Worm (Caenorhabditis elegans) whole organism, late embryonic: ENCODE results near the gene F56C3.4.

Experiments used
- F13H6.1 ChIP-seq: sonication (generic microtip); optimal IDR thresholded peaks from 2 replicates; lab custom pipeline; 2016; ENCODE audit warnings: missing genetic modification characterization, missing compliant biosample characterization
- K09A11.1 ChIP-seq: sonication (generic microtip); optimal IDR thresholded peaks from 2 replicates; lab custom pipeline; 2017; ENCODE audit warnings: antibody characterized with exemption, mild to moderate bottlenecking, missing genetic modification characterization, missing compliant biosample characterization; ENCODE audit not compliant: insufficient read depth
- T23F11.4 ChIP-seq: fragments of 200-800 bp; sonication (Bioruptor generic); optimal IDR thresholded peaks from 2 replicates; lab custom pipeline; 2018; ENCODE audit warnings: mild to moderate bottlenecking, missing genetic modification characterization, missing compliant biosample characterization
- ahr-1 ChIP-seq: sonication (generic microtip); optimal IDR thresholded peaks from 2 replicates; lab custom pipeline; 2016; ENCODE audit warnings: missing genetic modification characterization, missing compliant biosample characterization
- ceh-14 ChIP-seq: sonication (generic microtip); optimal IDR thresholded peaks from 2 replicates; lab custom pipeline; 2016; ENCODE audit warnings: missing genotype, missing genetic modification characterization, missing compliant biosample characterization
- ceh-18 ChIP-seq: sonication (generic microtip); optimal IDR thresholded peaks from 2 replicates; lab custom pipeline; 2016; ENCODE audit warnings: missing genetic modification characterization, missing compliant biosample characterization
- ceh-19 ChIP-seq: fragments of 200-800 bp; sonication (Bioruptor generic); optimal IDR thresholded peaks from 2 replicates; lab custom pipeline; 2018; ENCODE audit warnings: mild to moderate bottlenecking, missing genetic modification characterization, missing compliant biosample characterization
- ceh-2 ChIP-seq: sonication (generic microtip); optimal IDR thresholded peaks from 2 replicates; lab custom pipeline; 2016; ENCODE audit warnings: missing genotype, missing genetic modification characterization, missing compliant biosample characterization
- ceh-22 ChIP-seq: sonication (generic microtip); optimal IDR thresholded peaks from 2 replicates; lab custom pipeline; 2017; ENCODE audit warnings: missing biosample characterization, missing genetic modification characterization
- ceh-24 ChIP-seq: sonication (generic microtip); optimal IDR thresholded peaks from 2 replicates; lab custom pipeline; 2016; ENCODE audit warnings: mild to moderate bottlenecking, missing genetic modification characterization, missing compliant biosample characterization
- ceh-30 ChIP-seq: fragments of 150-350 bp; optimal IDR thresholded peaks from 2 replicates; lab custom pipeline; 2014; ENCODE audit warnings: missing biosample characterization, missing genetic modification characterization
- ceh-34 ChIP-seq: sonication (generic microtip); optimal IDR thresholded peaks from 2 replicates; lab custom pipeline; 2016; ENCODE audit warnings: mild to moderate bottlenecking, missing genetic modification characterization, missing compliant biosample characterization
- ceh-6 ChIP-seq: fragments of 200-800 bp; sonication (Bioruptor generic); optimal IDR thresholded peaks from 2 replicates; lab custom pipeline; 2018; ENCODE audit warnings: mild to moderate bottlenecking, missing genetic modification characterization, missing compliant biosample characterization
- ceh-9 ChIP-seq: sonication (generic microtip); optimal IDR thresholded peaks from 2 replicates; lab custom pipeline; 2016; ENCODE audit warnings: mild to moderate bottlenecking, missing genetic modification characterization, inconsistent platforms, missing compliant biosample characterization
- che-1 ChIP-seq: sonication (generic microtip); optimal IDR thresholded peaks from 2 replicates; lab custom pipeline; 2016; ENCODE audit warnings: mild to moderate bottlenecking, missing genetic modification characterization, missing compliant biosample characterization
- dmd-4 ChIP-seq: sonication (generic microtip); optimal IDR thresholded peaks from 2 replicates; lab custom pipeline; 2016; ENCODE audit warnings: borderline replicate concordance, missing genetic modification characterization, missing compliant biosample characterization
- dve-1 ChIP-seq: sonication (generic microtip); optimal IDR thresholded peaks from 2 replicates; lab custom pipeline; 2017; ENCODE audit warnings: antibody characterized with exemption, mild to moderate bottlenecking, missing genetic modification characterization, missing compliant biosample characterization
- fax-1 ChIP-seq: sonication (generic microtip); optimal IDR thresholded peaks from 2 replicates; lab custom pipeline; 2016; ENCODE audit warnings: missing genotype, missing genetic modification characterization, missing compliant biosample characterization
- fkh-10 ChIP-seq: fragments of 150-350 bp; optimal IDR thresholded peaks from 2 replicates; lab custom pipeline; 2014; ENCODE audit warnings: missing biosample characterization, missing genetic modification reagents, missing genetic modification characterization
- gmeb-2 ChIP-seq: sonication (generic microtip); optimal IDR thresholded peaks from 2 replicates; lab custom pipeline; 2016; ENCODE audit warnings: missing genetic modification characterization, inconsistent platforms, missing compliant biosample characterization
- hlh-13 ChIP-seq: fragments of 200-800 bp; sonication (Bioruptor generic); optimal IDR thresholded peaks from 2 replicates; lab custom pipeline; 2018; ENCODE audit warnings: mild to moderate bottlenecking, missing genetic modification characterization, missing compliant biosample characterization
- hlh-15 ChIP-seq: sonication (generic microtip); optimal IDR thresholded peaks from 2 replicates; lab custom pipeline; 2016; ENCODE audit warnings: missing genetic modification characterization, missing compliant biosample characterization
- hlh-30 ChIP-seq: sonication (generic microtip); optimal IDR thresholded peaks from 2 replicates; lab custom pipeline; 2017; ENCODE audit warnings: antibody characterized with exemption, missing genetic modification characterization, missing compliant biosample characterization; ENCODE audit not compliant: insufficient read depth
- hlh-6 ChIP-seq: sonication (generic microtip); optimal IDR thresholded peaks from 2 replicates; lab custom pipeline; 2016; ENCODE audit warnings: missing genotype, missing genetic modification characterization, missing compliant biosample characterization
- madf-2 ChIP-seq: sonication (generic microtip); optimal IDR thresholded peaks from 2 replicates; lab custom pipeline; 2017; ENCODE audit warnings: missing genetic modification characterization, missing compliant biosample characterization
- nfya-1 ChIP-seq: sonication (generic microtip); optimal IDR thresholded peaks from 2 replicates; lab custom pipeline; 2017; ENCODE audit warnings: missing genetic modification characterization, mild to moderate bottlenecking, missing compliant biosample characterization, antibody characterized with exemption, moderate library complexity
- nhr-11 ChIP-seq: fragments of 150-350 bp; optimal IDR thresholded peaks from 2 replicates; lab custom pipeline; 2014; ENCODE audit warnings: missing biosample characterization, missing genetic modification characterization
- nhr-232 ChIP-seq: sonication (generic microtip); optimal IDR thresholded peaks from 2 replicates; lab custom pipeline; 2016; ENCODE audit warnings: missing genetic modification characterization, missing compliant biosample characterization
- odd-2 ChIP-seq: sonication (generic microtip); optimal IDR thresholded peaks from 2 replicates; lab custom pipeline; 2017; ENCODE audit warnings: antibody characterized with exemption, mild to moderate bottlenecking, missing genetic modification characterization, missing compliant biosample characterization
- pag-3 ChIP-seq: sonication (generic microtip); optimal IDR thresholded peaks from 2 replicates; lab custom pipeline; 2016; ENCODE audit warnings: missing compliant biosample characterization, missing genetic modification characterization, borderline replicate concordance
- pat-9 ChIP-seq: fragments of 200-800 bp; sonication (Bioruptor generic); optimal IDR thresholded peaks from 2 replicates; lab custom pipeline; 2018; ENCODE audit warnings: mild to moderate bottlenecking, missing genetic modification characterization, moderate library complexity, missing compliant biosample characterization
- pha-2 ChIP-seq: sonication (generic microtip); optimal IDR thresholded peaks from 2 replicates; lab custom pipeline; 2017; ENCODE audit warnings: mild to moderate bottlenecking, missing genetic modification characterization, missing compliant biosample characterization
- pqm-1 ChIP-seq: sonication (generic microtip); optimal IDR thresholded peaks from 2 replicates; lab custom pipeline; 2016; ENCODE audit warnings: missing genetic modification characterization, missing compliant biosample characterization
- pros-1 ChIP-seq: fragments of 150-350 bp; optimal IDR thresholded peaks from 2 replicates; lab custom pipeline; 2014; ENCODE audit warnings: missing biosample characterization, missing genetic modification reagents, missing genetic modification characterization
- ref-2 ChIP-seq: sonication (generic microtip); optimal IDR thresholded peaks from 2 replicates; lab custom pipeline; 2016; ENCODE audit warnings: missing genetic modification characterization, missing compliant biosample characterization
- sdc-2 ChIP-seq: sonication (generic microtip); optimal IDR thresholded peaks from 2 replicates; lab custom pipeline; 2016; ENCODE audit warnings: missing genotype, missing genetic modification characterization, missing compliant biosample characterization
- sox-2 ChIP-seq: fragments of 200-800 bp; sonication (Bioruptor generic); IDR thresholded peaks from 2 replicates; pipeline ENCODE4 v1.3.6; 2022; ENCODE audit warnings: missing genetic modification reagents, missing genetic modification characterization, missing compliant biosample characterization
- sox-4 ChIP-seq: sonication (generic microtip); optimal IDR thresholded peaks from 2 replicates; lab custom pipeline; 2017; ENCODE audit warnings: mild to moderate bottlenecking, missing genetic modification characterization, inconsistent platforms, missing compliant biosample characterization
- tbx-2 ChIP-seq: sonication (generic microtip); optimal IDR thresholded peaks from 2 replicates; lab custom pipeline; 2016; ENCODE audit warnings: missing genetic modification characterization, missing compliant biosample characterization
- tbx-7 ChIP-seq: sonication (generic microtip); optimal IDR thresholded peaks from 2 replicates; lab custom pipeline; 2016; ENCODE audit warnings: missing genotype, missing genetic modification characterization, missing compliant biosample characterization
- unc-3 ChIP-seq, 2 experiments: fragments of 200-800 bp in 1 of 2; sonication (Bioruptor generic) in 1 of 2; sonication (generic microtip) in 1 of 2; conservative IDR thresholded peaks in 1 of 2; optimal IDR thresholded peaks in 1 of 2; 2 replicates each; pipeline versions ENCODE4 v1.3.6 to Lab custom; 2016 to 2022; ENCODE audit warnings: missing compliant biosample characterization in 2 of 2, missing genetic modification characterization in 2 of 2, missing genetic modification reagents in 1 of 2
- unc-55 ChIP-seq: sonication (generic microtip); optimal IDR thresholded peaks from 2 replicates; lab custom pipeline; 2017; ENCODE audit warnings: missing biosample characterization, missing genetic modification reagents, missing genetic modification characterization
- zip-5 ChIP-seq: sonication (generic microtip); optimal IDR thresholded peaks from 2 replicates; lab custom pipeline; 2016; ENCODE audit warnings: missing genetic modification characterization, missing compliant biosample characterization
- ztf-16 ChIP-seq: sonication (generic microtip); optimal IDR thresholded peaks from 2 replicates; lab custom pipeline; 2017; ENCODE audit warnings: missing genetic modification characterization, missing compliant biosample characterization

The F56C3.4 gene

DNA sequence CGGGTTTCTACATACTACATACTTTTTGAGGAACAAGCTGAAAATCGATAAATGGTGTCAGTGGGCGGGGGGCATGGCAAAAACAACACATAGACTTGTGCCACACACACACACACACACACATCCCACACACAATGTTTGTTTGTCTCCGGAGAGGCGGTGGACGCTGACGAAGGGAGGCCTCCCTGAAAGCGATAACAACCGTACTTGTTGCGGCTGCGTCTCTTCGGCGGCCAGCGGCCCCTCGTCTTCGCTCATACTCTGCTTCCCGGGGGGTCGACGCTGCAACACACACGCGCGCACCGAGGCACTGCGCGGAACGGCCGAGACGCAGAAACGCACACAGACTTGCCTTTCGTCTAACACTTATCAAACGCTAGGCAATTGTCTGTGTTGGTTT is 40.8 kb downstream of the F56C3.4 start (continued):
- no peak for TF ChIP-seq gmeb-2 (tag; lab: Kevin White, UChicago)
- no peak for TF ChIP-seq fkh-10
- peak; percentile 76 for TF ChIP-seq ref-2 (tag; lab: Kevin White, UChicago)
- no peak for TF ChIP-seq ceh-30
- no peak for TF ChIP-seq sox-4 (tag; lab: Kevin White, UChicago)
- no peak for TF ChIP-seq K09A11.1 (tag; lab: Kevin White, UChicago)
- TF ChIP-seq pqm-1 (tag; lab: Kevin White, UChicago): peak; percentile 70
- TF ChIP-seq ceh-22 (tag; lab: Kevin White, UChicago): no peak
- TF ChIP-seq dve-1 (tag; lab: Kevin White, UChicago): peak; percentile 35
- TF ChIP-seq ceh-2: peak; percentile 43
- TF ChIP-seq nfya-1 (tag; lab: Kevin White, UChicago): peak; percentile 30
- no peak for TF ChIP-seq ceh-9
- TF ChIP-seq ceh-34 (tag; lab: Kevin White, UChicago): peak; percentile 34
- no peak for TF ChIP-seq zip-5 (tag; lab: Kevin White, UChicago)
- TF ChIP-seq pat-9 (tag; lab: Kevin White, UChicago): peak; percentile 13
- TF ChIP-seq hlh-6 (tag; lab: Kevin White, UChicago): no peak
- peak; percentile 51 for TF ChIP-seq fax-1 (tag; lab: Kevin White, UChicago)
- TF ChIP-seq ceh-24 (tag; lab: Kevin White, UChicago): no peak
- no peak for TF ChIP-seq hlh-13 (GFP tag; lab: Kevin White, UChicago)
- peak; percentile 70 for TF ChIP-seq ceh-18
- TF ChIP-seq sox-2 (GFP tag; lab: Robert Waterston, UW): no peak
- no peak for TF ChIP-seq hlh-30 (tag; lab: Kevin White, UChicago)
- TF ChIP-seq pha-2 (tag; lab: Kevin White, UChicago): peak; percentile 19
- TF ChIP-seq nhr-11 (tag; lab: Kevin White, UChicago): no peak
- peak; percentile 61 for TF ChIP-seq F13H6.1 (tag; lab: Kevin White, UChicago)
- no peak for TF ChIP-seq tbx-7 (tag; lab: Kevin White, UChicago)
- TF ChIP-seq che-1 (tag; lab: Kevin White, UChicago): no peak
- peak; percentile 26 for TF ChIP-seq madf-2
- TF ChIP-seq ceh-19 (GFP tag; lab: Kevin White, UChicago): peak; percentile 8
- no peak for TF ChIP-seq unc-55
- no peak for TF ChIP-seq pag-3
- TF ChIP-seq ceh-6 (GFP tag; lab: Kevin White, UChicago): no peak
- TF ChIP-seq nhr-232: no peak
- no peak for TF ChIP-seq ztf-16 (tag; lab: Kevin White, UChicago)
- peak; percentile 94 for TF ChIP-seq sdc-2 (tag; lab: Kevin White, UChicago)
- no peak for TF ChIP-seq odd-2
- TF ChIP-seq ahr-1: peak; percentile 1
- TF ChIP-seq dmd-4 (tag; lab: Kevin White, UChicago): no peak
- no peak for TF ChIP-seq T23F11.4
- TF ChIP-seq ceh-14: no peak
- no peak for TF ChIP-seq unc-3 (GFP tag; conservative IDR thresholded peaks at IDR 0.05; lab: Robert Waterston, UW)
- no peak for TF ChIP-seq unc-3 (tag; optimal IDR thresholded peaks at IDR 0.05; lab: Kevin White, UChicago)
- TF ChIP-seq tbx-2 (tag; lab: Kevin White, UChicago): peak; percentile 81
- no peak for TF ChIP-seq hlh-15
- peak; percentile 82 for TF ChIP-seq pros-1 (tag; lab: Kevin White, UChicago)
